Worm (Caenorhabditis elegans): Measurements from ENCODE around the gene C53D6.11.

The C53D6.11 gene

ce11 chrIV:9051036-9051435 lies 40.7 kb downstream of the C53D6.11 start:
- TF ChIP-seq F13C5.2 (tag; optimal IDR thresholded peaks at IDR 0.05) (no peak), aly-1 (tag; optimal IDR thresholded peaks at IDR 0.05) (no peak), pes-1 (GFP tag; IDR thresholded peaks at IDR 0.05) (no peak), ama-1 (optimal IDR thresholded peaks at IDR 0.05) (no peak), tbx-11 (GFP tag; IDR thresholded peaks at IDR 0.05) (no peak)

ce11 chrIV:9051510-9052175 lies 41.3 kb downstream of the C53D6.11 start:
- TF ChIP-seq tbx-11 (GFP tag; IDR thresholded peaks at IDR 0.05) (no peak), aly-1 (tag; optimal IDR thresholded peaks at IDR 0.05) (no peak), hmbx-1 (tag; optimal IDR thresholded peaks at IDR 0.05) (no peak), ama-1 (optimal IDR thresholded peaks at IDR 0.05) (no peak), sea-1 (GFP tag; conservative IDR thresholded peaks at IDR 0.05) (no peak), B0310.2 (tag; optimal IDR thresholded peaks at IDR 0.05) (no peak), tra-4 (tag; optimal IDR thresholded peaks at IDR 0.05) (no peak), pes-1 (GFP tag; IDR thresholded peaks at IDR 0.05) (no peak), hmg-4 (GFP tag; optimal IDR thresholded peaks at IDR 0.05) (no peak), flt-1 (GFP tag; IDR thresholded peaks at IDR 0.05) (no peak), hnd-1 (tag; optimal IDR thresholded peaks at IDR 0.05) (no peak), tbx-37 (GFP tag; conservative IDR thresholded peaks at IDR 0.05) (no peak), F13C5.2 (tag; optimal IDR thresholded peaks at IDR 0.05) (no peak), ceh-13 (GFP tag; optimal IDR thresholded peaks at IDR 0.05) (no peak), ceh-36 (tag; optimal IDR thresholded peaks at IDR 0.05) (no peak)

ce11 chrIV:9053403-9053802 lies 43.0 kb downstream of the C53D6.11 start:
- TF ChIP-seq ama-1 (optimal IDR thresholded peaks at IDR 0.05) (no peak), ceh-36 (tag; optimal IDR thresholded peaks at IDR 0.05) (no peak), tbx-37 (GFP tag; conservative IDR thresholded peaks at IDR 0.05) (no peak), tra-4 (tag; optimal IDR thresholded peaks at IDR 0.05) (no peak), F13C5.2 (tag; optimal IDR thresholded peaks at IDR 0.05) (no peak), ets-7 (tag; optimal IDR thresholded peaks at IDR 0.05) (no peak), sea-1 (GFP tag; conservative IDR thresholded peaks at IDR 0.05) (no peak)

Measured in whole organism, early embryonic.